Worm (Caenorhabditis elegans): ENCODE results near the gene Y47D3B.3.
A peak's percentile ranks its signal among the peaks of the same experiment; 100 is the strongest.

The Y47D3B.3 gene

DNA sequence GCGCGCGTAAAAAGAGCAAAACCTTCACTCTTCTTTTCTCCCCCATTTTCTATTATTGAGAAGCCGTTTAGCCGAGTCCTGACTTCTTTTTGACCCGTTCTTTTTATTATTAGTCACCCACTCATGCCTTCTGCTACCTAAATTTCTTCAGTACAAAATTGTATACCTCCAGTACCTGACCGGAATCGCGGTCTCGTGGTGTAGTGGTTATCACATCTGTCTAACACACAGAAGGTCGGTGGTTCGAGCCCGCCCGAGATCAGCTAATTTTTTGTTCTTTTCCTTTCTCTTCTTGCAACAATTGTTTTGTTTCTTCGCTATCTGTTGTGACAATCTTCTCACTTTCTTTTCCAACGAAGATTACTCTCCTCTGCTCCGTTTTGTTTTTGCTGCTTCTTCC lies 44.8 kb upstream of the Y47D3B.3 start (continued):
- TF ChIP-seq ama-1 (optimal IDR thresholded peaks at IDR 0.05): no peak
- TF ChIP-seq ama-1 (GFP tag; optimal IDR thresholded peaks at IDR 0.05): peak in 1 of 2 experiments; percentile 51
- no peak for TF ChIP-seq nhr-120 (GFP tag; IDR thresholded peaks at IDR 0.05)
- TF ChIP-seq lin-26 (GFP tag; IDR thresholded peaks at IDR 0.05): peak; percentile 82
- no peak for TF ChIP-seq nhr-80 (tag; optimal IDR thresholded peaks at IDR 0.05)
- no peak for TF ChIP-seq snpc-3.4 (tag; optimal IDR thresholded peaks at IDR 0.05)
- no peak for TF ChIP-seq F37B4.10 (GFP tag; IDR thresholded peaks at IDR 0.05)
- TF ChIP-seq chd-7 (tag; optimal IDR thresholded peaks at IDR 0.05): peak; percentile 44
- no peak for TF ChIP-seq lir-1 (GFP tag; conservative IDR thresholded peaks at IDR 0.05)
- no peak for TF ChIP-seq Y95B8A.8 (GFP tag; IDR thresholded peaks at IDR 0.05)

DNA sequence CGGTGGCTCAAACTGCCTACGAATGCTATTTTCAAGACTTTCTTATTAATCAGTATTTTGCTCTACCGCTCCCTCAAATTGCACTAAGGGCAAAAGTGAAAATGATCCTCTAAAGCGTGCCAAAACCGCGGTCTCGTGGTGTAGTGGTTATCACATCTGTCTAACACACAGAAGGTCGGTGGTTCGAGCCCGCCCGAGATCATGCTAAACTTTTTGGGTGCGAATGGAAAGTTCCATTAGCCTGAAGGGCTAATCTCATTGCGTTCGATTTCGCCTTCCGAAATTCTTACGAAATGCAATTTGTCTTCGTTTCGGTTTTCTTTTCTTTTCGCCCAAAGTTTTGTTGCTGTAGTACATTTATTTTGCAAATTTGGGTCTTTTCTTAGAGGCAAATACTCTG lies 44.1 kb upstream of the Y47D3B.3 start:
- TF ChIP-seq mcd-1 (GFP tag; IDR thresholded peaks at IDR 0.05) (0 out of 2 replicates have a peak, but pooled peaks have one; percentile 20), lin-54 (GFP tag; optimal IDR thresholded peaks at IDR 0.05) (peak; percentile 29), snpc-4 (GFP tag; optimal IDR thresholded peaks at IDR 0.05) (no peak), snpc-4 (tag; optimal IDR thresholded peaks at IDR 0.05) (peak in 2 of 4 experiments; percentile 56 to 61), ZK185.1 (tag; optimal IDR thresholded peaks at IDR 0.05; ENCODE audit: poor library complexity, severe bottlenecking) (peak; percentile 16), K12H6.12 (tag; optimal IDR thresholded peaks at IDR 0.05) (no peak), cebp-1 (GFP tag; IDR thresholded peaks at IDR 0.05) (no peak), cebp-1 (tag; optimal IDR thresholded peaks at IDR 0.05) (peak; percentile 50), lsy-27 (tag; optimal IDR thresholded peaks at IDR 0.05; ENCODE audit: borderline replicate concordance, insufficient read depth) (peak; percentile 58), rpc-1 (optimal IDR thresholded peaks at IDR 0.05) (peak; percentile 65), rpc-1 (tag; optimal IDR thresholded peaks at IDR 0.05) (peak; percentile 72), xnd-1 (tag; optimal IDR thresholded peaks at IDR 0.05) (no peak), F52B5.7 (tag; optimal IDR thresholded peaks at IDR 0.05) (peak; percentile 51), dox-1 (GFP tag; IDR thresholded peaks at IDR 0.05) (peak; percentile 54; the same call in 1 of the 2 replicates), B0261.1 (tag; optimal IDR thresholded peaks at IDR 0.05) (peak; percentile 63), die-1 (tag; optimal IDR thresholded peaks at IDR 0.05) (peak; percentile 21), ztf-25 (GFP tag; IDR thresholded peaks at IDR 0.05) (peak; percentile 72), ztf-26 (tag; optimal IDR thresholded peaks at IDR 0.05) (no peak), attf-5 (GFP tag; optimal IDR thresholded peaks at IDR 0.05) (peak; percentile 3), ama-1 (optimal IDR thresholded peaks at IDR 0.05) (no peak), ama-1 (GFP tag; optimal IDR thresholded peaks at IDR 0.05) (peak in 1 of 2 experiments; percentile 21), madf-6 (GFP tag; IDR thresholded peaks at IDR 0.05) (0 out of 2 replicates have a peak, but pooled peaks have one; percentile 38), hmg-1.2 (GFP tag; IDR thresholded peaks at IDR 0.05) (peak; percentile 41; the same call in 1 of the 2 replicates), lsl-1 (GFP tag; optimal IDR thresholded peaks at IDR 0.05) (peak; percentile 17), snpc-1.1 (tag; optimal IDR thresholded peaks at IDR 0.05; ENCODE audit: insufficient read depth) (peak; percentile 48), hlh-12 (tag; optimal IDR thresholded peaks at IDR 0.05) (no peak), D2030.7 (GFP tag; IDR thresholded peaks at IDR 0.05) (peak; percentile 69), nhr-90 (tag; optimal IDR thresholded peaks at IDR 0.05) (peak; percentile 15), zfh-2 (GFP tag; conservative IDR thresholded peaks at IDR 0.05) (no peak), egl-44 (GFP tag; IDR thresholded peaks at IDR 0.05) (0 out of 2 replicates have a peak, but pooled peaks have one; percentile 16), tbp1 (GFP tag; optimal IDR thresholded peaks at IDR 0.05) (peak; percentile 86), F33H1.4 (GFP tag; IDR thresholded peaks at IDR 0.05) (0 out of 2 replicates have a peak, but pooled peaks have one; percentile 23), snpc-1.3 (tag; optimal IDR thresholded peaks at IDR 0.05; ENCODE audit: insufficient read depth) (peak; percentile 19), akir-1 (GFP tag; optimal IDR thresholded peaks at IDR 0.05) (no peak), T07F8.4 (tag; optimal IDR thresholded peaks at IDR 0.05) (no peak), lin-26 (GFP tag; IDR thresholded peaks at IDR 0.05) (peak; percentile 81), snpc-3.4 (tag; optimal IDR thresholded peaks at IDR 0.05) (peak; percentile 33), T26A5.8 (tag; optimal IDR thresholded peaks at IDR 0.05) (no peak), attf-3 (GFP tag; conservative IDR thresholded peaks at IDR 0.05) (no peak), nhr-80 (tag; optimal IDR thresholded peaks at IDR 0.05) (no peak), Y56A3A.18 (GFP tag; IDR thresholded peaks at IDR 0.05) (0 out of 2 replicates have a peak, but pooled peaks have one; percentile 17), nhr-179 (tag; optimal IDR thresholded peaks at IDR 0.05) (no peak)
